Worm (Caenorhabditis elegans) whole organism, L4 larva: ENCODE data around the gene ZK1320.9.

Experiments used
- D1046.2 ChIP-seq: fragments of 200-800 bp; sonication (Bioruptor generic); IDR thresholded peaks from 2 replicates; pipeline ENCODE4 v1.3.6; 2022; ENCODE audit warnings: missing genetic modification characterization, missing compliant biosample characterization
- F37D6.2 ChIP-seq: sonication (generic microtip); optimal IDR thresholded peaks from 2 replicates; lab custom pipeline; 2016; ENCODE audit warnings: mild to moderate bottlenecking, missing genetic modification characterization, missing compliant biosample characterization
- Y105C5A.15 ChIP-seq: fragments of 200-800 bp; sonication (Bioruptor generic); IDR thresholded peaks from 2 replicates; pipeline ENCODE4 v1.3.6; 2022; ENCODE audit warnings: missing genetic modification characterization, missing compliant biosample characterization
- aha-1 ChIP-seq: fragments of 150-350 bp; peaks from one replicate; lab custom pipeline; 2014; ENCODE audit warnings: missing biosample characterization, missing genetic modification characterization
- ama-1 ChIP-seq: fragments of 150-350 bp; optimal IDR thresholded peaks from 2 replicates; lab custom pipeline; 2014; ENCODE audit warnings: inconsistent platforms, mixed read lengths
- ces-1 ChIP-seq: fragments of 150-350 bp; sonication (generic microtip); optimal IDR thresholded peaks from 4 replicates; lab custom pipeline; 2014; ENCODE audit warnings: missing biosample characterization, missing genetic modification reagents, missing genetic modification characterization
- cey-2 ChIP-seq: sonication (generic microtip); optimal IDR thresholded peaks from 3 replicates; lab custom pipeline; 2017; ENCODE audit warnings: missing genetic modification characterization, mild to moderate bottlenecking, missing compliant biosample characterization, antibody characterized with exemption, borderline replicate concordance; ENCODE audit not compliant: insufficient read depth
- ctbp-1 ChIP-seq: fragments of 200-800 bp; sonication (Bioruptor generic); IDR thresholded peaks from 2 replicates; pipeline ENCODE4 v1.3.6; 2022; ENCODE audit warnings: missing genetic modification reagents, missing genetic modification characterization, missing compliant biosample characterization
- daf-12 ChIP-seq: fragments of 150-350 bp; optimal IDR thresholded peaks from 2 replicates; lab custom pipeline; 2014; ENCODE audit warnings: missing biosample characterization, missing genetic modification reagents, missing genetic modification characterization
- daf-16 ChIP-seq, 3 experiments: sonication (generic microtip); optimal IDR thresholded peaks; 2 replicates each; lab custom pipeline; 2016 to 2017; ENCODE audit warnings: missing genetic modification characterization in 3 of 3, missing genetic modification reagents in 3 of 3, mild to moderate bottlenecking in 2 of 3, missing compliant biosample characterization in 2 of 3, missing biosample characterization in 1 of 3, moderate library complexity in 1 of 3
- daf-19 ChIP-seq: fragments of 200-800 bp; sonication (Bioruptor generic); conservative IDR thresholded peaks from 2 replicates; pipeline ENCODE4 v1.3.6; 2022; ENCODE audit warnings: missing genetic modification characterization, missing compliant biosample characterization
- dmd-8 ChIP-seq: fragments of 200-800 bp; sonication (Bioruptor generic); IDR thresholded peaks from 2 replicates; pipeline ENCODE4 v1.3.6; 2022; ENCODE audit warnings: missing genetic modification characterization, missing compliant biosample characterization
- dpl-1 ChIP-seq: fragments of 150-350 bp; optimal IDR thresholded peaks from 2 replicates; lab custom pipeline; 2014; ENCODE audit warnings: missing biosample characterization, missing genetic modification reagents, missing genetic modification characterization
- dve-1 ChIP-seq: sonication (generic microtip); optimal IDR thresholded peaks from 2 replicates; lab custom pipeline; 2017; ENCODE audit warnings: antibody characterized with exemption, mild to moderate bottlenecking, missing genetic modification characterization, missing compliant biosample characterization; ENCODE audit not compliant: insufficient read depth
- fkh-10 ChIP-seq: fragments of 150-350 bp; optimal IDR thresholded peaks from 2 replicates; lab custom pipeline; 2014; ENCODE audit warnings: missing biosample characterization, missing genetic modification reagents, missing genetic modification characterization
- hlh-11 ChIP-seq: fragments of 200-800 bp; sonication (Bioruptor generic); optimal IDR thresholded peaks from 2 replicates; lab custom pipeline; 2018; ENCODE audit warnings: mild to moderate bottlenecking, missing genetic modification characterization, missing compliant biosample characterization
- hmg-1.1 ChIP-seq: fragments of 200-800 bp; sonication (Bioruptor generic); IDR thresholded peaks from 2 replicates; pipeline ENCODE4 v1.3.6; 2022; ENCODE audit warnings: missing genetic modification reagents, missing genetic modification characterization, missing compliant biosample characterization
- lin-1 ChIP-seq: fragments of 200-800 bp; sonication (Bioruptor generic); IDR thresholded peaks from 2 replicates; pipeline ENCODE4 v1.3.6; 2022; ENCODE audit warnings: missing genetic modification reagents, missing genetic modification characterization, missing compliant biosample characterization
- lin-29 ChIP-seq: fragments of 200-800 bp; sonication (Bioruptor generic); IDR thresholded peaks from 2 replicates; pipeline ENCODE4 v1.3.6; 2022; ENCODE audit warnings: missing genetic modification reagents, missing genetic modification characterization, missing compliant biosample characterization
- lin-39 ChIP-seq: fragments of 150-350 bp; optimal IDR thresholded peaks from 2 replicates; lab custom pipeline; 2014; ENCODE audit warnings: missing biosample characterization, missing genetic modification reagents, missing genetic modification characterization
- lsy-2 ChIP-seq, 2 experiments: fragments of 150-350 bp in 1 of 2; sonication (generic microtip) in 1 of 2; optimal IDR thresholded peaks; 2 replicates each; lab custom pipeline; 2014 to 2017; ENCODE audit warnings: missing biosample characterization in 2 of 2, missing genetic modification characterization in 2 of 2
- madf-9 ChIP-seq: fragments of 200-800 bp; sonication (Bioruptor generic); conservative IDR thresholded peaks from 2 replicates; pipeline ENCODE4 v1.3.6; 2022; ENCODE audit warnings: missing genetic modification reagents, missing genetic modification characterization, missing compliant biosample characterization
- mdl-1 ChIP-seq, 2 experiments: fragments of 150-350 bp in 1 of 2; sonication (generic microtip) in 1 of 2; optimal IDR thresholded peaks; 2 replicates each; lab custom pipeline; 2014 to 2017; ENCODE audit warnings: missing biosample characterization in 2 of 2, missing genetic modification characterization in 2 of 2
- mxl-3 ChIP-seq: fragments of 200-800 bp; sonication (Bioruptor generic); optimal IDR thresholded peaks from 2 replicates; lab custom pipeline; 2018; ENCODE audit warnings: mild to moderate bottlenecking, missing genetic modification characterization, missing compliant biosample characterization
- nhr-28 ChIP-seq: fragments of 150-350 bp; optimal IDR thresholded peaks from 2 replicates; lab custom pipeline; 2014; ENCODE audit warnings: missing biosample characterization, missing genetic modification characterization
- nhr-48 ChIP-seq: sonication (generic microtip); optimal IDR thresholded peaks from 2 replicates; lab custom pipeline; 2016; ENCODE audit warnings: mild to moderate bottlenecking, missing genetic modification characterization, missing compliant biosample characterization
- nhr-77 ChIP-seq: fragments of 150-350 bp; optimal IDR thresholded peaks from 2 replicates; lab custom pipeline; 2014; ENCODE audit warnings: missing biosample characterization, missing genetic modification characterization
- rbr-2 ChIP-seq: sonication (generic microtip); optimal IDR thresholded peaks from 2 replicates; lab custom pipeline; 2016; ENCODE audit warnings: missing genotype, missing genetic modification characterization, missing compliant biosample characterization
- saeg-2 ChIP-seq: fragments of 200-800 bp; sonication (Bioruptor generic); IDR thresholded peaks from 2 replicates; pipeline ENCODE4 v1.3.6; 2022; ENCODE audit warnings: missing genetic modification reagents, missing genetic modification characterization, missing compliant biosample characterization
- set-16 ChIP-seq: fragments of 200-800 bp; sonication (Bioruptor generic); IDR thresholded peaks from 2 replicates; pipeline ENCODE4 v1.3.6; 2022; ENCODE audit warnings: missing genetic modification reagents, missing genetic modification characterization, missing compliant biosample characterization
- skn-1 ChIP-seq: fragments of 150-350 bp; optimal IDR thresholded peaks from 2 replicates; lab custom pipeline; 2014; ENCODE audit warnings: missing biosample characterization, missing genetic modification characterization
- snpc-1.2 ChIP-seq: fragments of 200-800 bp; sonication (Bioruptor generic); IDR thresholded peaks from 2 replicates; pipeline ENCODE4 v1.3.6; 2022; ENCODE audit warnings: missing genetic modification reagents, missing genetic modification characterization, missing compliant biosample characterization
- spr-3 ChIP-seq: fragments of 200-800 bp; sonication (Bioruptor generic); optimal IDR thresholded peaks from 2 replicates; lab custom pipeline; 2018; ENCODE audit warnings: mild to moderate bottlenecking, missing genetic modification characterization, missing compliant biosample characterization
- tra-1 ChIP-seq: fragments of 200-800 bp; sonication (Bioruptor generic); IDR thresholded peaks from 2 replicates; pipeline ENCODE4 v1.3.6; 2022; ENCODE audit warnings: missing genetic modification reagents, missing genetic modification characterization, missing compliant biosample characterization
- unc-39 ChIP-seq: sonication (generic microtip); optimal IDR thresholded peaks from 2 replicates; lab custom pipeline; 2017; ENCODE audit warnings: missing biosample characterization, missing genetic modification characterization
- unc-62 ChIP-seq, 3 experiments: fragments of 150-350 bp in 1 of 3; sonication (generic microtip); optimal IDR thresholded peaks in 2 of 3; peaks in 1 of 3; 1 replicate in 1 of 3; 2 replicates in 2 of 3; lab custom pipeline; 2014 to 2017; ENCODE audit warnings: missing biosample characterization in 3 of 3, missing genetic modification characterization in 3 of 3, missing genetic modification reagents in 3 of 3, missing genotype in 1 of 3
- zip-2 ChIP-seq: fragments of 150-350 bp; optimal IDR thresholded peaks from 2 replicates; lab custom pipeline; 2014; ENCODE audit warnings: missing biosample characterization, missing genetic modification characterization
- ztf-7 ChIP-seq: fragments of 150-350 bp; optimal IDR thresholded peaks from 2 replicates; lab custom pipeline; 2014; ENCODE audit warnings: missing biosample characterization, missing genetic modification characterization

ZK1320.9 gene

ce11 chrII:9729866-9730265 lies 43.4 kb upstream of the ZK1320.9 start:
- TF ChIP-seq rbr-2 (tag; lab: Kevin White, UChicago) (peak; percentile 28), snpc-1.2 (no peak), daf-19 (GFP tag; lab: Robert Waterston, UW) (no peak), hlh-11 (tag; lab: Kevin White, UChicago) (peak; percentile 3), spr-3 (no peak), nhr-77 (no peak), daf-12 (tag; lab: Kevin White, UChicago) (no peak), unc-62 (GFP tag; optimal IDR thresholded peaks at IDR 0.05 in 1 of 2; lab: Kevin White, UChicago) (peak in 1 of 2 experiments; percentile 19), unc-62 (tag; optimal IDR thresholded peaks at IDR 0.05; lab: Kevin White, UChicago) (no peak), madf-9 (GFP tag; lab: Robert Waterston, UW) (no peak), nhr-48 (tag; lab: Kevin White, UChicago) (no peak), saeg-2 (GFP tag; lab: Robert Waterston, UW) (no peak), cey-2 (tag; lab: Kevin White, UChicago) (no peak), dve-1 (tag; lab: Kevin White, UChicago) (no peak), set-16 (GFP tag; lab: Robert Waterston, UW) (no peak), tra-1 (no peak), mdl-1 (tag; optimal IDR thresholded peaks at IDR 0.05; lab: Kevin White, UChicago) (no peak), Y105C5A.15 (no peak), lin-29 (no peak), daf-16 (GFP tag; optimal IDR thresholded peaks at IDR 0.05; lab: Kevin White, UChicago) (no peak), daf-16 (tag; optimal IDR thresholded peaks at IDR 0.05; lab: Kevin White, UChicago) (no peak), mxl-3 (GFP tag; lab: Kevin White, UChicago) (no peak), zip-2 (no peak), lin-39 (tag; lab: Kevin White, UChicago) (no peak), hmg-1.1 (peak; percentile 27; the same call in 1 of the 2 replicates), unc-39 (tag; lab: Kevin White, UChicago) (no peak), D1046.2 (GFP tag; lab: Robert Waterston, UW) (no peak)

ce11 chrII:9729196-9729595 lies 42.7 kb upstream of the ZK1320.9 start:
- no peak for TF ChIP-seq lin-1 (GFP tag; lab: Robert Waterston, UW)
- peak; percentile 12 for TF ChIP-seq hlh-11 (tag; lab: Kevin White, UChicago)
- no peak for TF ChIP-seq ama-1 (lab: Kevin White, UChicago)
- peak; percentile 49 for TF ChIP-seq aha-1 (tag; lab: Kevin White, UChicago)
- 0 out of 2 replicates have a peak, but pooled peaks have one; percentile 65 for TF ChIP-seq tra-1
- TF ChIP-seq mxl-3 (GFP tag; lab: Kevin White, UChicago), result peak; percentile 55
- no peak for TF ChIP-seq skn-1 (tag; lab: Kevin White, UChicago)
- TF ChIP-seq mdl-1 (tag; optimal IDR thresholded peaks at IDR 0.05; lab: Kevin White, UChicago), result peak in 1 of 2 experiments; percentile 45
- TF ChIP-seq nhr-28 (tag; lab: Kevin White, UChicago), result peak; percentile 24

- peak in 1 of 2 experiments; percentile 1 for TF ChIP-seq lsy-2 (tag; optimal IDR thresholded peaks at IDR 0.05; lab: Kevin White, UChicago)
- peak; percentile 64 for TF ChIP-seq ces-1 (GFP tag; lab: Kevin White, UChicago)
- TF ChIP-seq fkh-10, result peak; percentile 83
- 0 out of 2 replicates have a peak, but pooled peaks have one; percentile 20 for TF ChIP-seq ctbp-1
- no peak for TF ChIP-seq dpl-1 (GFP tag; lab: Kevin White, UChicago)
- TF ChIP-seq dmd-8 (GFP tag; lab: Robert Waterston, UW), result no peak
- TF ChIP-seq F37D6.2 (tag; lab: Kevin White, UChicago), result no peak
- TF ChIP-seq ztf-7, result no peak
- TF ChIP-seq, all 104 proteins: peak for 4
Observed at ce11 chrII:9728506-9728905, 42.0 kb upstream of the ZK1320.9 start.
